Fruit fly (Drosophila melanogaster): ENCODE results near the gene unc-13.

The unc-13 gene

dm6 chr4:844468-844867 is 67.7 kb downstream of the unc-13 start, which contains the start of gene fd102C:
TSS of gene fd102C (minus strand) at chr4:844529.
- TF ChIP-seq pdm3 (GFP tag; optimal IDR thresholded peaks at IDR 0.05) (no peak), CG11762 (GFP tag; optimal IDR thresholded peaks at IDR 0.05; ENCODE audit: insufficient read depth) (no peak), Ets96B (tag; optimal IDR thresholded peaks at IDR 0.05) (no peak), CG34406 (GFP tag; optimal IDR thresholded peaks at IDR 0.05) (no peak), eg (GFP tag; IDR thresholded peaks at IDR 0.05) (no peak), CG10631 (GFP tag; optimal IDR thresholded peaks at IDR 0.05) (no peak), acj6 (GFP tag; optimal IDR thresholded peaks at IDR 0.05) (no peak), Eip75B (GFP tag; optimal IDR thresholded peaks at IDR 0.05) (no peak), Hr4 (GFP tag; optimal IDR thresholded peaks at IDR 0.05) (no peak), CG3032 (tag; optimal IDR thresholded peaks at IDR 0.05) (no peak), fkh (GFP tag; optimal IDR thresholded peaks at IDR 0.05) (no peak), topi (GFP tag; optimal IDR thresholded peaks at IDR 0.05) (no peak), CG8119 (GFP tag; IDR thresholded peaks at IDR 0.05) (no peak), Met (GFP tag; optimal IDR thresholded peaks at IDR 0.05) (no peak), CG31627 (GFP tag; optimal IDR thresholded peaks at IDR 0.05) (no peak), achi (GFP tag; optimal IDR thresholded peaks at IDR 0.05) (no peak), Lpt (GFP tag; optimal IDR thresholded peaks at IDR 0.05) (no peak), Blimp-1 (GFP tag; optimal IDR thresholded peaks at IDR 0.05) (no peak), CG15336 (GFP tag; IDR thresholded peaks at IDR 0.05) (no peak)

dm6 chr4:835535-836138 is 76.5 kb downstream of the unc-13 start:
- TF ChIP-seq CG11902 (GFP tag; optimal IDR thresholded peaks at IDR 0.05) (no peak), Eip78C (GFP tag) (peak; percentile 23)

dm6 chr4:834837-835534 is 77.1 kb downstream of the unc-13 start:
- TF ChIP-seq Sox102F (GFP tag; optimal IDR thresholded peaks at IDR 0.05) = no peak
- no peak for TF ChIP-seq cyc (GFP tag; optimal IDR thresholded peaks at IDR 0.05)
- TF ChIP-seq CG15336 (GFP tag; IDR thresholded peaks at IDR 0.05) = peak; percentile 23; the same call in 1 of the 2 replicates
- TF ChIP-seq CG16779 (tag; optimal IDR thresholded peaks at IDR 0.05) = no peak
- peak; percentile 8 for TF ChIP-seq Hr4 (GFP tag; optimal IDR thresholded peaks at IDR 0.05)
- TF ChIP-seq Smox (GFP tag; optimal IDR thresholded peaks at IDR 0.05) = no peak
- TF ChIP-seq spab (GFP tag; optimal IDR thresholded peaks at IDR 0.05) = no peak
- no peak for TF ChIP-seq topi (GFP tag; optimal IDR thresholded peaks at IDR 0.05)
- no peak for TF ChIP-seq vri (GFP tag; optimal IDR thresholded peaks at IDR 0.05)
- TF ChIP-seq net (GFP tag; optimal IDR thresholded peaks at IDR 0.05) = no peak
- peak; percentile 1 for TF ChIP-seq acj6 (GFP tag; optimal IDR thresholded peaks at IDR 0.05)
- TF ChIP-seq CG32006 (GFP tag; optimal IDR thresholded peaks at IDR 0.05) = no peak
- TF ChIP-seq Met (GFP tag; optimal IDR thresholded peaks at IDR 0.05) = no peak
- TF ChIP-seq CG8119 (GFP tag; IDR thresholded peaks at IDR 0.05) = no peak
- TF ChIP-seq CG3032 (tag; optimal IDR thresholded peaks at IDR 0.05) = no peak
- TF ChIP-seq CG9139 (GFP tag; optimal IDR thresholded peaks at IDR 0.05) = no peak
- no peak for TF ChIP-seq pdm3 (GFP tag; optimal IDR thresholded peaks at IDR 0.05)
- TF ChIP-seq svp (GFP tag) = no peak
- TF ChIP-seq OdsH (GFP tag; optimal IDR thresholded peaks at IDR 0.05) = no peak
- no peak for TF ChIP-seq CG1621 (tag; optimal IDR thresholded peaks at IDR 0.05)
- TF ChIP-seq Hr38 (GFP tag; optimal IDR thresholded peaks at IDR 0.05) = no peak
- TF ChIP-seq lz (GFP tag; optimal IDR thresholded peaks at IDR 0.05) = no peak
- TF ChIP-seq CG6808 (GFP tag; optimal IDR thresholded peaks at IDR 0.05) = no peak

- TF ChIP-seq Lpt (GFP tag; optimal IDR thresholded peaks at IDR 0.05) = no peak
- peak; percentile 50 for TF ChIP-seq Eip78C (GFP tag)
- peak; percentile 43 for TF ChIP-seq Sox102F (GFP tag; optimal IDR thresholded peaks at IDR 0.05)
- no peak for TF ChIP-seq CG32006 (GFP tag; optimal IDR thresholded peaks at IDR 0.05)
- TF ChIP-seq CG8119 (GFP tag; IDR thresholded peaks at IDR 0.05) = 0 out of 3 replicates have a peak, but pooled peaks have one; percentile 17
- no peak for TF ChIP-seq eg (GFP tag; IDR thresholded peaks at IDR 0.05)
- no peak for TF ChIP-seq CG6792 (GFP tag; optimal IDR thresholded peaks at IDR 0.05)
- TF ChIP-seq CG1621 (tag; optimal IDR thresholded peaks at IDR 0.05) = no peak
- TF ChIP-seq Met (GFP tag; optimal IDR thresholded peaks at IDR 0.05) = no peak
- no peak for TF ChIP-seq Blimp-1 (GFP tag; optimal IDR thresholded peaks at IDR 0.05)
- peak; percentile 19; the same call in 1 of the 2 replicates for TF ChIP-seq CG15336 (GFP tag; IDR thresholded peaks at IDR 0.05)
These were observed 77.7 kb downstream of the unc-13 start for dm6 chr4:834452-834820.

Measured in whole organism, prepupa.